Fruit fly (Drosophila melanogaster) whole organism, prepupa: ENCODE results near the gene CG6610.

Experiments
- Blimp-1 ChIP-seq: fragments of 200-800 bp; sonication (Bioruptor generic); optimal IDR thresholded peaks from 3 replicates; lab custom pipeline; 2017; ENCODE audit warnings: missing biosample characterization, missing genetic modification characterization, mild to moderate bottlenecking, moderate library complexity, missing genetic modification reagents
- CG10631 ChIP-seq: fragments of 200-800 bp; sonication (Bioruptor generic); optimal IDR thresholded peaks from 2 replicates; lab custom pipeline; 2016; ENCODE audit warnings: missing biosample characterization, missing genetic modification characterization
- CG10669 ChIP-seq: fragments of 200-800 bp; sonication (Bioruptor generic); optimal IDR thresholded peaks from 3 replicates; lab custom pipeline; 2018; ENCODE audit warnings: missing biosample characterization, mild to moderate bottlenecking, missing genetic modification characterization, moderate library complexity
- CG11294 ChIP-seq: fragments of 200-800 bp; sonication (Bioruptor generic); IDR thresholded peaks from 2 replicates; pipeline ENCODE4 v1.3.6; 2022; ENCODE audit warnings: missing biosample characterization, missing genetic modification characterization
- CG11762 ChIP-seq: fragments of 200-800 bp; sonication (Bioruptor generic); optimal IDR thresholded peaks from 3 replicates; lab custom pipeline; 2016; ENCODE audit warnings: missing biosample characterization, missing genetic modification characterization; ENCODE audit not compliant: insufficient read depth
- CG11902 ChIP-seq: fragments of 200-800 bp; sonication (Bioruptor generic); optimal IDR thresholded peaks from 3 replicates; lab custom pipeline; 2016; ENCODE audit warnings: missing biosample characterization, missing genetic modification characterization
- CG15336 ChIP-seq: fragments of 200-800 bp; sonication (Bioruptor generic); IDR thresholded peaks from 2 replicates; pipeline ENCODE4 v1.3.6; 2022; ENCODE audit warnings: missing biosample characterization, missing genetic modification characterization
- CG1621 ChIP-seq: fragments of 200-800 bp; sonication (Bioruptor generic); optimal IDR thresholded peaks from 3 replicates; lab custom pipeline; 2018; ENCODE audit warnings: missing biosample characterization, mild to moderate bottlenecking, missing genetic modification characterization
- CG16779 ChIP-seq: fragments of 200-800 bp; sonication (Bioruptor generic); optimal IDR thresholded peaks from 3 replicates; lab custom pipeline; 2017; ENCODE audit warnings: missing biosample characterization, mild to moderate bottlenecking, missing genetic modification characterization
- CG32006 ChIP-seq: fragments of 200-800 bp; sonication (Bioruptor generic); optimal IDR thresholded peaks from 3 replicates; lab custom pipeline; 2017; ENCODE audit warnings: missing biosample characterization, mild to moderate bottlenecking, missing genetic modification characterization
- CG34406 ChIP-seq: fragments of 200-800 bp; sonication (Bioruptor generic); optimal IDR thresholded peaks from 3 replicates; lab custom pipeline; 2016; ENCODE audit warnings: missing biosample characterization, missing genetic modification characterization
- CG4318 ChIP-seq: fragments of 200-800 bp; sonication (Bioruptor generic); optimal IDR thresholded peaks from 3 replicates; lab custom pipeline; 2017; ENCODE audit warnings: missing biosample characterization, mild to moderate bottlenecking, missing genetic modification characterization
- CG6792 ChIP-seq: fragments of 200-800 bp; sonication (Bioruptor generic); optimal IDR thresholded peaks from 3 replicates; lab custom pipeline; 2016; ENCODE audit warnings: missing biosample characterization, missing genetic modification characterization
- CG6808 ChIP-seq: fragments of 200-800 bp; sonication (Bioruptor generic); optimal IDR thresholded peaks from 3 replicates; lab custom pipeline; 2017; ENCODE audit warnings: missing biosample characterization, missing genetic modification characterization, mild to moderate bottlenecking, moderate library complexity, missing genetic modification reagents
- CG6854 ChIP-seq: fragments of 200-800 bp; sonication (Bioruptor generic); optimal IDR thresholded peaks from 2 replicates; lab custom pipeline; 2017; ENCODE audit warnings: missing biosample characterization, mild to moderate bottlenecking, missing genetic modification characterization
- CG7368 ChIP-seq: fragments of 200-800 bp; sonication (Bioruptor generic); optimal IDR thresholded peaks from 3 replicates; lab custom pipeline; 2016; ENCODE audit warnings: missing biosample characterization, missing genetic modification characterization
- CG8119 ChIP-seq: fragments of 200-800 bp; sonication (Bioruptor generic); IDR thresholded peaks from 3 replicates; pipeline ENCODE4 v1.3.6; 2022; ENCODE audit warnings: missing biosample characterization, missing genetic modification characterization
- CG8319 ChIP-seq: fragments of 200-800 bp; sonication (Bioruptor generic); optimal IDR thresholded peaks from 3 replicates; lab custom pipeline; 2016; ENCODE audit warnings: missing biosample characterization, missing genetic modification characterization
- CG8632 ChIP-seq: fragments of 200-800 bp; sonication (Bioruptor generic); optimal IDR thresholded peaks from 3 replicates; lab custom pipeline; 2016; ENCODE audit warnings: missing biosample characterization, missing genetic modification characterization
- Eip75B ChIP-seq: fragments of 200-800 bp; sonication (Bioruptor generic); optimal IDR thresholded peaks from 3 replicates; lab custom pipeline; 2016; ENCODE audit warnings: missing biosample characterization, missing genetic modification characterization
- Eip78C ChIP-seq: fragments of 200-800 bp; sonication (Bioruptor generic); peaks from one replicate; lab custom pipeline; 2016; ENCODE audit warnings: missing biosample characterization, missing genetic modification characterization
- Eip93F ChIP-seq: fragments of 200-800 bp; sonication (Bioruptor generic); optimal IDR thresholded peaks from 2 replicates; lab custom pipeline; 2016; ENCODE audit warnings: missing biosample characterization, mild to moderate bottlenecking, missing genetic modification characterization
- Ets21C ChIP-seq: fragments of 200-800 bp; sonication (Bioruptor generic); optimal IDR thresholded peaks from 3 replicates; lab custom pipeline; 2016; ENCODE audit warnings: missing biosample characterization, missing genetic modification characterization
- Gug ChIP-seq: fragments of 200-800 bp; sonication (Bioruptor generic); IDR thresholded peaks from 2 replicates; pipeline ENCODE4 v1.3.6; 2022; ENCODE audit warnings: missing biosample characterization, missing genetic modification characterization
- Hr39 ChIP-seq: fragments of 200-800 bp; sonication (Bioruptor generic); optimal IDR thresholded peaks from 2 replicates; lab custom pipeline; 2016; ENCODE audit warnings: missing biosample characterization, missing genetic modification characterization
- Hr4 ChIP-seq: fragments of 200-800 bp; sonication (Bioruptor generic); optimal IDR thresholded peaks from 3 replicates; lab custom pipeline; 2016; ENCODE audit warnings: missing biosample characterization, missing genetic modification characterization
- Met ChIP-seq: fragments of 200-800 bp; sonication (Bioruptor generic); optimal IDR thresholded peaks from 3 replicates; lab custom pipeline; 2016; ENCODE audit warnings: missing biosample characterization, missing genetic modification characterization
- OdsH ChIP-seq: fragments of 200-800 bp; sonication (Bioruptor generic); optimal IDR thresholded peaks from 3 replicates; lab custom pipeline; 2016; ENCODE audit warnings: missing biosample characterization, missing genetic modification characterization
- Sox15 ChIP-seq: fragments of 200-800 bp; sonication (Bioruptor generic); optimal IDR thresholded peaks from 3 replicates; lab custom pipeline; 2016; ENCODE audit warnings: missing biosample characterization, missing genetic modification characterization
- achi ChIP-seq: fragments of 200-800 bp; sonication (Bioruptor generic); optimal IDR thresholded peaks from 3 replicates; lab custom pipeline; 2016; ENCODE audit warnings: missing biosample characterization, missing genetic modification characterization
- acj6 ChIP-seq: fragments of 200-800 bp; sonication (Bioruptor generic); optimal IDR thresholded peaks from 3 replicates; lab custom pipeline; 2016; ENCODE audit warnings: missing biosample characterization, missing genetic modification characterization
- cyc ChIP-seq: fragments of 200-800 bp; sonication (Bioruptor generic); optimal IDR thresholded peaks from 3 replicates; lab custom pipeline; 2016; ENCODE audit warnings: missing biosample characterization, missing genetic modification characterization
- dac ChIP-seq: fragments of 200-800 bp; sonication (Bioruptor generic); optimal IDR thresholded peaks from 2 replicates; lab custom pipeline; 2017; ENCODE audit warnings: missing biosample characterization, mild to moderate bottlenecking, missing genetic modification characterization
- eg ChIP-seq: fragments of 200-800 bp; sonication (Bioruptor generic); IDR thresholded peaks from 3 replicates; pipeline ENCODE4 v1.3.6; 2022; ENCODE audit warnings: missing biosample characterization, missing genetic modification characterization
- esn ChIP-seq: fragments of 200-800 bp; sonication (Bioruptor generic); optimal IDR thresholded peaks from 2 replicates; lab custom pipeline; 2016; ENCODE audit warnings: missing biosample characterization, mild to moderate bottlenecking, missing genetic modification characterization, moderate library complexity
- fd59A ChIP-seq: fragments of 200-800 bp; sonication (Bioruptor generic); optimal IDR thresholded peaks from 2 replicates; lab custom pipeline; 2017; ENCODE audit warnings: missing biosample characterization, mild to moderate bottlenecking, missing genetic modification characterization, missing genetic modification reagents
- fkh ChIP-seq: fragments of 200-800 bp; sonication (Bioruptor generic); optimal IDR thresholded peaks from 3 replicates; lab custom pipeline; 2017; ENCODE audit warnings: missing biosample characterization, mild to moderate bottlenecking, missing genetic modification characterization, moderate library complexity
- lz ChIP-seq: fragments of 200-800 bp; sonication (Bioruptor generic); optimal IDR thresholded peaks from 3 replicates; lab custom pipeline; 2016; ENCODE audit warnings: missing biosample characterization, missing genetic modification characterization
- net ChIP-seq: fragments of 200-800 bp; sonication (Bioruptor generic); optimal IDR thresholded peaks from 3 replicates; lab custom pipeline; 2016; ENCODE audit warnings: missing biosample characterization, missing genetic modification characterization
- pdm3 ChIP-seq: fragments of 200-800 bp; sonication (Bioruptor generic); optimal IDR thresholded peaks from 3 replicates; lab custom pipeline; 2016; ENCODE audit warnings: missing biosample characterization, missing genetic modification characterization
- ss ChIP-seq, 2 experiments: fragments of 200-800 bp; sonication (Bioruptor generic); optimal IDR thresholded peaks; 2 replicates in 1 of 2; 3 replicates in 1 of 2; lab custom pipeline; 2017 to 2018; ENCODE audit warnings: mild to moderate bottlenecking in 2 of 2, missing biosample characterization in 2 of 2, missing genetic modification characterization in 2 of 2, moderate library complexity in 1 of 2
- svp ChIP-seq: fragments of 200-800 bp; sonication (Bioruptor generic); peaks from one replicate; lab custom pipeline; 2016; ENCODE audit warnings: missing biosample characterization, missing genetic modification characterization
- topi ChIP-seq: fragments of 200-800 bp; sonication (Bioruptor generic); optimal IDR thresholded peaks from 3 replicates; lab custom pipeline; 2016; ENCODE audit warnings: missing biosample characterization, missing genetic modification characterization
- vri ChIP-seq: fragments of 200-800 bp; sonication (Bioruptor generic); optimal IDR thresholded peaks from 3 replicates; lab custom pipeline; 2016; ENCODE audit warnings: missing biosample characterization, mild to moderate bottlenecking, missing genetic modification characterization

CG6610 gene

dm6 chr3L:6085157-6085556 lies 9.8 kb downstream of the CG6610 start (continued):
- TF ChIP-seq net (GFP tag; lab: Kevin White, UChicago) = peak; percentile 68
- no peak for TF ChIP-seq Eip93F (GFP tag; lab: Kevin White, UChicago)
- peak; percentile 23 for TF ChIP-seq pdm3 (GFP tag; lab: Kevin White, UChicago)
- TF ChIP-seq CG7368 (GFP tag; lab: Kevin White, UChicago) = no peak
- peak; percentile 20 for TF ChIP-seq Met (GFP tag; lab: Kevin White, UChicago)
- TF ChIP-seq CG16779 (tag; lab: Kevin White, UChicago) = peak; percentile 6
- peak; percentile 33 for TF ChIP-seq fd59A
- no peak for TF ChIP-seq Blimp-1 (GFP tag; lab: Kevin White, UChicago)
- no peak for TF ChIP-seq fkh (GFP tag; lab: Kevin White, UChicago)
- peak; percentile 55 for TF ChIP-seq CG6792
- peak; percentile 69 for TF ChIP-seq CG10631
- TF ChIP-seq CG6808 = no peak
- 0 out of 2 replicates have a peak, but pooled peaks have one; percentile 14 for TF ChIP-seq Gug (GFP tag; lab: Robert Waterston, UW)
- peak; percentile 5 for TF ChIP-seq CG10669
- peak; percentile 62; the same call in 1 of the 3 replicates for TF ChIP-seq eg (GFP tag; lab: Robert Waterston, UW)
- peak; percentile 22 for TF ChIP-seq Sox15 (GFP tag; lab: Kevin White, UChicago)
- peak; percentile 8 for TF ChIP-seq lz (GFP tag; lab: Kevin White, UChicago)
- no peak for TF ChIP-seq cyc
- TF ChIP-seq esn (GFP tag; lab: Kevin White, UChicago) = peak; percentile 48

dm6 chr3L:6085988-6086387 lies 10.7 kb downstream of the CG6610 start:
- TF ChIP-seq CG11294 (GFP tag; lab: Robert Waterston, UW) = no peak
- peak; percentile 40 for TF ChIP-seq pdm3 (GFP tag; lab: Kevin White, UChicago)
- TF ChIP-seq Met (GFP tag; lab: Kevin White, UChicago) = peak; percentile 20
- peak; percentile 37 for TF ChIP-seq OdsH (GFP tag; lab: Kevin White, UChicago)
- no peak for TF ChIP-seq fd59A
- no peak for TF ChIP-seq CG34406
- TF ChIP-seq Eip75B (GFP tag; lab: Kevin White, UChicago) = no peak
- TF ChIP-seq CG6808 = no peak
- peak; percentile 36 for TF ChIP-seq CG10631
- no peak for TF ChIP-seq ss (GFP tag; optimal IDR thresholded peaks at IDR 0.05; lab: Kevin White, UChicago)
- peak; percentile 6 for TF ChIP-seq CG4318
- TF ChIP-seq CG11762 (GFP tag; lab: Kevin White, UChicago) = no peak
- no peak for TF ChIP-seq Blimp-1 (GFP tag; lab: Kevin White, UChicago)
- no peak for TF ChIP-seq net (GFP tag; lab: Kevin White, UChicago)
- TF ChIP-seq topi = no peak
- TF ChIP-seq Ets21C (GFP tag; lab: Kevin White, UChicago) = no peak
- peak; percentile 41 for TF ChIP-seq Hr4 (GFP tag; lab: Kevin White, UChicago)
- peak; percentile 49 for TF ChIP-seq Eip78C
- TF ChIP-seq vri (GFP tag; lab: Kevin White, UChicago) = no peak
- no peak for TF ChIP-seq Gug (GFP tag; lab: Robert Waterston, UW)
- no peak for TF ChIP-seq CG8319 (GFP tag; lab: Kevin White, UChicago)
- TF ChIP-seq CG15336 = peak; percentile 48
- no peak for TF ChIP-seq CG6854 (GFP tag; lab: Kevin White, UChicago)
- 0 out of 3 replicates have a peak, but pooled peaks have one; percentile 26 for TF ChIP-seq CG8119 (GFP tag; lab: Robert Waterston, UW)
- no peak for TF ChIP-seq esn (GFP tag; lab: Kevin White, UChicago)
- TF ChIP-seq acj6 = peak; percentile 40
- TF ChIP-seq achi (GFP tag; lab: Kevin White, UChicago) = peak; percentile 23
- TF ChIP-seq CG8632 = no peak
- TF ChIP-seq Eip93F (GFP tag; lab: Kevin White, UChicago) = no peak
- TF ChIP-seq CG11902 (GFP tag; lab: Kevin White, UChicago) = no peak
- no peak for TF ChIP-seq dac
- TF ChIP-seq Hr39 (GFP tag; lab: Kevin White, UChicago) = peak; percentile 2
- TF ChIP-seq CG1621 (tag; lab: Kevin White, UChicago) = no peak
- peak; percentile 58 for TF ChIP-seq CG32006 (GFP tag; lab: Kevin White, UChicago)
- no peak for TF ChIP-seq svp (GFP tag; lab: Kevin White, UChicago)
- peak; percentile 50; the same call in 1 of the 3 replicates for TF ChIP-seq eg (GFP tag; lab: Robert Waterston, UW)
- TF ChIP-seq, all 60 proteins: peak for 14
